Fruit fly (Drosophila melanogaster) whole organism, pupa: ENCODE results near the gene mRpS31.

Experiments
- CG10348 ChIP-seq: fragments of 200-800 bp; sonication (Bioruptor generic); IDR thresholded peaks from 2 replicates; pipeline ENCODE4 v1.3.6; 2022; ENCODE audit warnings: missing biosample characterization, missing genetic modification characterization
- CG9948 ChIP-seq: fragments of 200-800 bp; sonication (Bioruptor generic); optimal IDR thresholded peaks from 2 replicates; lab custom pipeline; 2018; ENCODE audit warnings: missing biosample characterization, mild to moderate bottlenecking, missing genetic modification characterization, moderate library complexity

- TF ChIP-seq CG10348: no peak
- no peak for TF ChIP-seq CG9948
Observed at dm6 chr3L:16037690-16038332, 32.8 kb downstream of the mRpS31 start.
